Fruit fly (Drosophila melanogaster) whole organism, pupa: ENCODE measurements around the gene Rsbp15.
A peak's percentile ranks its signal among the peaks of the same experiment; 100 is the strongest.

Source experiments
- CG10348 ChIP-seq: fragments of 200-800 bp; sonication (Bioruptor generic); IDR thresholded peaks from 2 replicates; pipeline ENCODE4 v1.3.6; 2022; ENCODE audit warnings: missing biosample characterization, missing genetic modification characterization
- CG12605 ChIP-seq: fragments of 200-800 bp; sonication (Bioruptor generic); IDR thresholded peaks from 2 replicates; pipeline ENCODE4 v1.3.6; 2022; ENCODE audit warnings: missing biosample characterization, missing genetic modification characterization
- CG13204 ChIP-seq: fragments of 200-800 bp; sonication (Bioruptor generic); optimal IDR thresholded peaks from 2 replicates; lab custom pipeline; 2018; ENCODE audit warnings: missing biosample characterization, mild to moderate bottlenecking, missing genetic modification characterization, moderate library complexity
- CG14655 ChIP-seq: fragments of 200-800 bp; sonication (Bioruptor generic); optimal IDR thresholded peaks from 3 replicates; lab custom pipeline; 2017; ENCODE audit warnings: mild to moderate bottlenecking, missing biosample characterization, missing genetic modification reagents, missing genetic modification characterization
- CG15710 ChIP-seq: fragments of 200-800 bp; sonication (Bioruptor generic); optimal IDR thresholded peaks from 2 replicates; lab custom pipeline; 2018; ENCODE audit warnings: missing biosample characterization, mild to moderate bottlenecking, missing genetic modification characterization, moderate library complexity
- CG17806 ChIP-seq: fragments of 200-800 bp; sonication (Bioruptor generic); optimal IDR thresholded peaks from 2 replicates; lab custom pipeline; 2018; ENCODE audit warnings: missing biosample characterization, mild to moderate bottlenecking, missing genetic modification characterization, moderate library complexity
- CG32121 ChIP-seq: fragments of 200-800 bp; sonication (Bioruptor generic); IDR thresholded peaks from 2 replicates; pipeline ENCODE4 v1.3.6; 2022; ENCODE audit warnings: missing biosample characterization, missing genetic modification characterization
- CG34367 ChIP-seq: fragments of 200-800 bp; sonication (Bioruptor generic); optimal IDR thresholded peaks from 2 replicates; lab custom pipeline; 2018; ENCODE audit warnings: missing biosample characterization, mild to moderate bottlenecking, missing genetic modification characterization
- CG4496 ChIP-seq: fragments of 200-800 bp; sonication (Bioruptor generic); IDR thresholded peaks from 3 replicates; pipeline ENCODE4 v1.3.6; 2022; ENCODE audit warnings: missing biosample characterization, missing genetic modification characterization
- CG8159 ChIP-seq: fragments of 200-800 bp; sonication (Bioruptor generic); optimal IDR thresholded peaks from 3 replicates; lab custom pipeline; 2018; ENCODE audit warnings: missing biosample characterization, mild to moderate bottlenecking, missing genetic modification characterization, moderate library complexity
- CG8301 ChIP-seq: fragments of 200-800 bp; sonication (Bioruptor generic); optimal IDR thresholded peaks from 2 replicates; lab custom pipeline; 2018; ENCODE audit warnings: missing biosample characterization, mild to moderate bottlenecking, missing genetic modification characterization
- CG9948 ChIP-seq: fragments of 200-800 bp; sonication (Bioruptor generic); optimal IDR thresholded peaks from 2 replicates; lab custom pipeline; 2018; ENCODE audit warnings: missing biosample characterization, mild to moderate bottlenecking, missing genetic modification characterization, moderate library complexity
- D1 ChIP-seq: fragments of 200-800 bp; sonication (Bioruptor generic); optimal IDR thresholded peaks from 2 replicates; lab custom pipeline; 2018; ENCODE audit warnings: missing biosample characterization, mild to moderate bottlenecking, missing genetic modification characterization, moderate library complexity
- EcR ChIP-seq: fragments of 200-800 bp; sonication (Bioruptor generic); optimal IDR thresholded peaks from 3 replicates; lab custom pipeline; 2019; ENCODE audit warnings: missing biosample characterization, missing genetic modification characterization, mild to moderate bottlenecking, moderate library complexity, missing genetic modification reagents
- Ets98B ChIP-seq: fragments of 200-800 bp; sonication (Bioruptor generic); IDR thresholded peaks from 2 replicates; pipeline ENCODE4 v1.3.6; 2022; ENCODE audit warnings: missing biosample characterization, missing genetic modification characterization
- Pif1A ChIP-seq: fragments of 200-800 bp; sonication (Bioruptor generic); optimal IDR thresholded peaks from 3 replicates; lab custom pipeline; 2016; ENCODE audit warnings: missing biosample characterization, missing genetic modification characterization
- Pif1B ChIP-seq: fragments of 200-800 bp; sonication (Bioruptor generic); optimal IDR thresholded peaks from 3 replicates; lab custom pipeline; 2016; ENCODE audit warnings: missing biosample characterization, missing genetic modification characterization
- Snoo ChIP-seq: fragments of 200-800 bp; sonication (Bioruptor generic); optimal IDR thresholded peaks from 3 replicates; lab custom pipeline; 2017; ENCODE audit warnings: missing biosample characterization, mild to moderate bottlenecking, missing genetic modification characterization, inconsistent platforms
- fd96Ca ChIP-seq: fragments of 200-800 bp; sonication (Bioruptor generic); IDR thresholded peaks from 3 replicates; pipeline ENCODE4 v1.3.6; 2022; ENCODE audit warnings: missing biosample characterization, missing genetic modification characterization
- gl ChIP-seq: fragments of 200-800 bp; sonication (Bioruptor generic); optimal IDR thresholded peaks from 2 replicates; lab custom pipeline; 2018; ENCODE audit warnings: missing biosample characterization, mild to moderate bottlenecking, missing genetic modification characterization
- rn ChIP-seq: fragments of 200-800 bp; sonication (Bioruptor generic); IDR thresholded peaks from 2 replicates; pipeline ENCODE4 v1.3.6; 2022; ENCODE audit warnings: missing biosample characterization, missing genetic modification characterization

Gene Rsbp15

DNA sequence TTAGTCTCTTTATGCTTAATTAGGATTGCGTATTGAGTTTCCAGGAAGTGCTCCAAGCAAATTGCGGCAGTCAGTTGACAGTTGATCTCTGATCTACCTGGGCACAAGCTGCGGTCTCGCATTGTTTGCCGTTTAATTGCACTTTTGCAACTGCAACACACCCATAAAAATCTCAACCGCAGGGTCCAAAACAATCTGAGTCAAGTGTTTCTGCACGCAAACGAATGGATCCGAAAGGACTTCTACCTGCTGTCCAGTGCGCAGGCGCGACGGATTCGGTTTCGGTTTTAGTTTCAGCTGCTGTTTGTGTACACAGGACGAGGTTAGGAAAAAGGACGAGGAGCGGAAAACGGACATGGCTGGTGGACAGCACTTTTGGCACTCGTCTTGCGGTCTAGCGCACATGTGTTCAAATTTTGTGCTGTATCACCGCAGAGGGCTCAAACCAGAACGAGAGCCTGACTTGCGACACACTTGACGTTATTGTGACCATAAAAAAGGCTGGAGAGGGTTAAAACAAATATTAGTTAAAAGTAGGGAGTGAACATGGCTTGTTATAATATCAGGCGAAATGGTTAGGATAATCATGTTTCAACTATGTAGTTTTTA is 30.4 kb downstream of the Rsbp15 start:
- TF ChIP-seq Ets98B (GFP tag; lab: Robert Waterston, UW) = no peak
- TF ChIP-seq CG8159 (tag; lab: Kevin White, UChicago) = no peak
- TF ChIP-seq Pif1A = no peak
- no peak for TF ChIP-seq EcR (GFP tag; lab: Kevin White, UChicago)
- no peak for TF ChIP-seq Pif1B (GFP tag; lab: Kevin White, UChicago)
- TF ChIP-seq CG14655 (GFP tag; lab: Kevin White, UChicago) = no peak
- no peak for TF ChIP-seq CG9948 (tag; lab: Kevin White, UChicago)
- TF ChIP-seq gl = no peak
- TF ChIP-seq CG34367 (tag; lab: Kevin White, UChicago) = no peak
- TF ChIP-seq CG12605 = no peak
- no peak for TF ChIP-seq CG17806 (tag; lab: Kevin White, UChicago)
- TF ChIP-seq D1 (tag; lab: Kevin White, UChicago) = no peak
- TF ChIP-seq fd96Ca (GFP tag; lab: Robert Waterston, UW) = no peak
- TF ChIP-seq Snoo (tag; lab: Kevin White, UChicago) = no peak
- TF ChIP-seq CG32121 (GFP tag; lab: Robert Waterston, UW) = no peak
- no peak for TF ChIP-seq CG4496 (GFP tag; lab: Robert Waterston, UW)
- TF ChIP-seq, all 21 proteins: peak for 0

DNA sequence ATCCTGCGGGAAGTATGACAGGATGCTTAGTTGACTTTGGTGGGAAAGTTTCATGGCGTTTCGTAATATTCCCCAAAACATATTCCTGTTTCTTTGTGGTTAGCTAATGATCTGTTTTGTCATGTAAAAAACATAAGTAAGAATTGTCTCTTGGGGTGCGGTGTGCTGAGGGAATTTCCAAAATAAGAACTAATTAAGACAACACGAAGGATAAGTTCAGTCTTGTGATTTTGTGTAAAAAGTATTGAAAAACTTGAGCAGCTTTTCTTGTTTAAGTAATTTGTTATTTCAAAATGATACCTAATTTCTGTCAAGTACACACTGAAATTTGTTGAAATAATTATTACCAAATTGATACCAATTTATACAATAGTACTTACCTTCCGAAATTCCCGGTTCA is 31.7 kb downstream of the Rsbp15 start, which contains the start of gene CG3942:
TSS of gene CG3942 (plus strand) at position 301 of the 400 bp plus-strand sequence.
- TF ChIP-seq CG34367 (tag; lab: Kevin White, UChicago) = no peak
- no peak for TF ChIP-seq CG17806 (tag; lab: Kevin White, UChicago)
- TF ChIP-seq fd96Ca (GFP tag; lab: Robert Waterston, UW) = no peak
- TF ChIP-seq rn (GFP tag; lab: Robert Waterston, UW) = no peak
- TF ChIP-seq CG9948 (tag; lab: Kevin White, UChicago) = no peak
- no peak for TF ChIP-seq gl
- no peak for TF ChIP-seq CG8301 (tag; lab: Kevin White, UChicago)
- no peak for TF ChIP-seq EcR (GFP tag; lab: Kevin White, UChicago)
- TF ChIP-seq Pif1A = no peak
- no peak for TF ChIP-seq CG4496 (GFP tag; lab: Robert Waterston, UW)
- TF ChIP-seq Ets98B (GFP tag; lab: Robert Waterston, UW) = no peak
- no peak for TF ChIP-seq CG14655 (GFP tag; lab: Kevin White, UChicago)
- TF ChIP-seq CG8159 (tag; lab: Kevin White, UChicago) = no peak
- TF ChIP-seq D1 (tag; lab: Kevin White, UChicago) = no peak
- TF ChIP-seq Pif1B (GFP tag; lab: Kevin White, UChicago) = no peak
- TF ChIP-seq Snoo (tag; lab: Kevin White, UChicago) = no peak
- TF ChIP-seq CG13204 = no peak

DNA sequence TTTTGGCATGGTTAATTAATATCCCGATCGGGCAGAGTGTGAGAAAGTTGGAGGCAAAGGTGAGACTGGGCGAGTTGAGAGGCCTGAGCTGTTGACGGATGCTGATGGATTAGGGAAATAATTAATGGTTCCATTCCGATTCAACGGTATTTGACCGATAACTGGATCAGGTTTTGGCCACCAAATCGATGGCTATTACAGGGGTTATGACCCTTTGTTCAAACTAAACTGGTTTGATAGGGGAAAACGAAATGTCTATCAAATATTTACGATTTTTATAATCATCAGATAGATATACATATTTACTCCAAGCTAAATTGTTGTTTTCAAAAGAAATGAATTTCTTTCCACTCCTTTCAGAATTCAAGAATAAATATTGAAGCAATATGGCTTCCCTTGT is 36.2 kb downstream of the Rsbp15 start, which contains the start of the genes CG44037 and svp:
TSS of gene CG44037 (plus strand) at position 301 of the 400 bp plus-strand sequence.
TSS of gene svp (plus strand) at position 301 of the 400 bp plus-strand sequence.
- TF ChIP-seq CG17806 (tag; lab: Kevin White, UChicago) (no peak), CG13204 (no peak), CG34367 (tag; lab: Kevin White, UChicago) (no peak), fd96Ca (GFP tag; lab: Robert Waterston, UW) (no peak), CG15710 (tag; lab: Kevin White, UChicago) (no peak), Snoo (tag; lab: Kevin White, UChicago) (no peak), CG10348 (no peak), CG4496 (GFP tag; lab: Robert Waterston, UW) (no peak), gl (no peak), Pif1B (GFP tag; lab: Kevin White, UChicago) (no peak)

DNA sequence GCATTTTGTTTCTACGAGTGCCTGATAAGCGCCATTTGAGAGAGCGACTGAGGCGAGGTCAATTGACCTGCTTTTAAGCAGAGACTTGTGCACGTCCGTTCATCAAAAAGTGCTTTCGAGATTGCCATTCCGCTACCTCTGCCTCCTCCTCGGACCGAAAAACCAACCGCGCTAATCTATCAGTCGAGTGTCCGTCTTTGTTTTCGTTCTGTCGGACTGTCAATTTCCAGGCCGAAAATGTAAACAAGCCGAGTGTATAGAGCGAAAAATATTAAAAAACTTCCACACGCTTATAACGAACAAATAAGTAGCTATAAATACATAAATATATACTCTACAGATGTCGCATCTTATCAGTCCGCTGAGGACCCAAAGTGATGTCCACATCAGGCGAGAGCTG is 36.8 kb downstream of the Rsbp15 start:
- TF ChIP-seq CG32121 (GFP tag; lab: Robert Waterston, UW) = no peak
- peak; percentile 30 for TF ChIP-seq EcR (GFP tag; lab: Kevin White, UChicago)

DNA sequence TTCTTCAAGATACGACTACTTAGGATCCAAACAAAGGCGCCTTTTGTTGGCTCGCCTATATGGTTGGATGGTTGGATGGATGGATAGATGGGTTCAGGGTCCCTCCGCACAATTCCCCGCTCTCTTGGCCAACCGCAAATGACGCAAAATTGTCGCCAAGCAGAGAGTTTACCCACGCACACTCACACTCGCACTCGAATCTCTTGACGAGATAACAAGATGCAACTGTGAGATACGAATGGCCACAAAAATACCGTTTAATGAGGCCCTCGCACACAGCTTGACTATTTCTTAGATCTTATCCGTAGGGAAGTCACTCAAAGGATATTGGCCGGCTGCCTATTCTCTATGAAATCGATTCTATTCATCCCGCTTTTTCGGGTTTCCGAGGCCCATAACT is 37.6 kb downstream of the Rsbp15 start:
- TF ChIP-seq CG4496 (GFP tag; lab: Robert Waterston, UW) (no peak), CG17806 (tag; lab: Kevin White, UChicago) (no peak), CG9948 (tag; lab: Kevin White, UChicago) (no peak), CG12605 (no peak), Pif1B (GFP tag; lab: Kevin White, UChicago) (no peak), CG10348 (no peak), CG34367 (tag; lab: Kevin White, UChicago) (no peak), CG15710 (tag; lab: Kevin White, UChicago) (no peak), CG8301 (tag; lab: Kevin White, UChicago) (no peak), rn (GFP tag; lab: Robert Waterston, UW) (no peak), CG13204 (no peak), gl (no peak), Snoo (tag; lab: Kevin White, UChicago) (no peak), CG8159 (tag; lab: Kevin White, UChicago) (no peak)

DNA sequence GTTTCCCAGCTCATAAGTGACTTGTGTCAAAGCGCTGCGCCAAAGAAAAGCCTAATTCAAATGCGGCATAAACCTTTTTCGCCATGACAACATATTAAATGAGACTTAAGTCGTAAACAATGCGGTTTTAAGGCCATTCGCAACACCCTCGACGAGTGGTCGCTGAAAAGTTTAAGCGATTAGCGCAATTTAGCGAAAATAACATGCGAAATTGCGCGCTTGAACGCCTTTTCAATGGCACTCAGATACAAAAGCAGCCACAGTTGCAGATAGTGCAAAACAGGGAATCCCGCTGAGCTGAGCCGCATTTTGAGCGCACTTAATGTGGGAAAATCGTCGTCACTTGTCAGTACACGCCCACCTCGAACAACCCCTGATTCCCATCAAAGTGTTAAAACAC is 38.5 kb downstream of the Rsbp15 start, which contains the start of gene CG44038:
TSS of gene CG44038 (plus strand) at position 301 of the 400 bp plus-strand sequence.
- no peak for TF ChIP-seq CG10348
- no peak for TF ChIP-seq Snoo (tag; lab: Kevin White, UChicago)
- TF ChIP-seq Pif1B (GFP tag; lab: Kevin White, UChicago) = no peak
- TF ChIP-seq CG14655 (GFP tag; lab: Kevin White, UChicago) = no peak
- TF ChIP-seq Ets98B (GFP tag; lab: Robert Waterston, UW) = no peak
- no peak for TF ChIP-seq EcR (GFP tag; lab: Kevin White, UChicago)
- no peak for TF ChIP-seq CG8159 (tag; lab: Kevin White, UChicago)
- TF ChIP-seq fd96Ca (GFP tag; lab: Robert Waterston, UW) = no peak
- TF ChIP-seq CG34367 (tag; lab: Kevin White, UChicago) = no peak
